Worm (Caenorhabditis elegans) whole organism, L4/young adult: ENCODE results near the gene clec-221.

ENCODE experiments used
- W03F9.2 ChIP-seq: fragments of 150-350 bp; optimal IDR thresholded peaks from 2 replicates; lab custom pipeline; 2014; ENCODE audit warnings: missing biosample characterization, missing genetic modification characterization
- dao-5 ChIP-seq: sonication (generic microtip); optimal IDR thresholded peaks from 2 replicates; lab custom pipeline; 2016; ENCODE audit warnings: missing genotype, missing genetic modification characterization, moderate library complexity, missing compliant biosample characterization
- him-1 ChIP-seq: sonication (generic microtip); optimal IDR thresholded peaks from 2 replicates; lab custom pipeline; 2016; ENCODE audit warnings: missing genotype, missing genetic modification reagents, missing genetic modification characterization, missing compliant biosample characterization

DNA sequence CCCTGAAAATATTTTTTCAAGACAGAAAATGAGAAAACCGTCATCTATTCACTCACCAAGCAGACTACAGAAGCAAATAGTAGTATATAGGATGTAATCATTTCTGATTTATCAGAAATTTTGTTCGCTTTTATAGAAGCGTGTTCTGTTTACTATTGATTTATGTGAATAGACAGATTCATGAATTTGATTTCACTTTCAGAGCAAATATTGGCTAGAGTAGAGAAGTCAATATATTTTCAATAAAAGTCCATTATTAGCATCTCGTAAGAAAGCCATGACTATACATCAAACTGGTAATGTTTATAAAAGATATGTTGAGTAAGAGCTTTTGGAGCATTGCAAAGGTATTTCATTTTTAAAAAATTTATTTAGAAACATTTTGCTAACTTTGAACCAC, 23.0 kb downstream of the clec-221 start, which contains the start of gene scvp-1:
- no peak for TF ChIP-seq him-1 (tag; lab: Kevin White, UChicago)
- no peak for TF ChIP-seq W03F9.2
- TF ChIP-seq dao-5 (tag; lab: Kevin White, UChicago) = no peak
